Worm (Caenorhabditis elegans) whole organism, L4 larva: ENCODE data around the gene taf-7.2.
A peak's percentile ranks its signal among the peaks of the same experiment; 100 is the strongest.
"Not testable (repeated sequence)": the region's sequence is repeated elsewhere in the genome, so short reads cannot be mapped to it uniquely, and the experiment has no call there.

Experiments used
- ces-1 ChIP-seq: fragments of 150-350 bp; sonication (generic microtip); optimal IDR thresholded peaks from 4 replicates; lab custom pipeline; 2014; ENCODE audit warnings: missing biosample characterization, missing genetic modification reagents, missing genetic modification characterization
- dpl-1 ChIP-seq: fragments of 150-350 bp; optimal IDR thresholded peaks from 2 replicates; lab custom pipeline; 2014; ENCODE audit warnings: missing biosample characterization, missing genetic modification reagents, missing genetic modification characterization
- hlh-30 ChIP-seq: sonication (generic microtip); optimal IDR thresholded peaks from 2 replicates; lab custom pipeline; 2017; ENCODE audit warnings: antibody characterized with exemption, mild to moderate bottlenecking, missing genetic modification characterization, missing compliant biosample characterization; ENCODE audit not compliant: insufficient read depth
- lin-39 ChIP-seq: fragments of 150-350 bp; optimal IDR thresholded peaks from 2 replicates; lab custom pipeline; 2014; ENCODE audit warnings: missing biosample characterization, missing genetic modification reagents, missing genetic modification characterization
- lir-3 ChIP-seq: sonication (generic microtip); optimal IDR thresholded peaks from 2 replicates; lab custom pipeline; 2016; ENCODE audit warnings: mild to moderate bottlenecking, missing genetic modification characterization, missing compliant biosample characterization
- nhr-42 ChIP-seq: fragments of 200-800 bp; sonication (Bioruptor generic); IDR thresholded peaks from 2 replicates; pipeline ENCODE4 v1.3.6; 2022; ENCODE audit warnings: missing genetic modification characterization, missing compliant biosample characterization
- nhr-48 ChIP-seq: sonication (generic microtip); optimal IDR thresholded peaks from 2 replicates; lab custom pipeline; 2016; ENCODE audit warnings: mild to moderate bottlenecking, missing genetic modification characterization, missing compliant biosample characterization
- pha-4 ChIP-seq, 2 experiments: fragments of 150-350 bp in 1 of 2; fragments of 200-800 bp in 1 of 2; sonication (Bioruptor generic) in 1 of 2; IDR thresholded peaks in 1 of 2; optimal IDR thresholded peaks in 1 of 2; 2 replicates each; pipeline versions ENCODE4 v1.3.6 to Lab custom; 2014 to 2022; ENCODE audit warnings: missing genetic modification characterization in 2 of 2, missing genetic modification reagents in 2 of 2, missing biosample characterization in 1 of 2, missing compliant biosample characterization in 1 of 2
- pqm-1 ChIP-seq: sonication (generic microtip); optimal IDR thresholded peaks from 2 replicates; lab custom pipeline; 2017; ENCODE audit warnings: missing biosample characterization, missing genetic modification characterization

DNA sequence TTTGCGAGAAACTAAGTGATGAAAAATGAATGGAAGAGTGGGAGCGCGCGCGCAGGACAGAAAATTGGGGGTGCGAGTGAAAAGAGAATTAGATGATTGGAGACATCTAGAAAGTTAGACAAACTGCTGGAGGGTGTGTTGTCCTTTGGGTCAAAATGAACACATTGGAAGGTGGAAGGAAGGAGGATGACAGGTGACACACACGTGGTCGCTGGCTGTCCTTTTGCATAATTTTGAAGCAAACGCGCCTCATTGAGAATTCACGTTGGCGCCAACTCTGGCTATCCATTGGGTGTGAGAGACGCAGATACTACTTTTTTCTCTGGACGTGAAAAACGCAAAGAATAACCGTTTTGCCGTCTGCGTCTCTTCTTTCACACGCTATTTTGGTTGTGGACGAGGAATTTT is 7.7 kb downstream of the taf-7.2 start:
- TF ChIP-seq hlh-30 (tag; lab: Kevin White, UChicago): peak; percentile 61
- not testable (repeated sequence) for TF ChIP-seq lin-39 (tag; lab: Kevin White, UChicago); lir-3 (tag; lab: Kevin White, UChicago); ces-1; pha-4 (GFP tag; IDR thresholded peaks at IDR 0.05; lab: Robert Waterston, UW); pha-4 (tag; optimal IDR thresholded peaks at IDR 0.05; lab: Kevin White, UChicago); pqm-1 (tag; lab: Kevin White, UChicago); nhr-42 (GFP tag; lab: Robert Waterston, UW); dpl-1 (GFP tag; lab: Kevin White, UChicago); nhr-48 (tag; lab: Kevin White, UChicago)
